Fruit fly (Drosophila melanogaster): ENCODE results near the gene CG18764.

The CG18764 gene

DNA sequence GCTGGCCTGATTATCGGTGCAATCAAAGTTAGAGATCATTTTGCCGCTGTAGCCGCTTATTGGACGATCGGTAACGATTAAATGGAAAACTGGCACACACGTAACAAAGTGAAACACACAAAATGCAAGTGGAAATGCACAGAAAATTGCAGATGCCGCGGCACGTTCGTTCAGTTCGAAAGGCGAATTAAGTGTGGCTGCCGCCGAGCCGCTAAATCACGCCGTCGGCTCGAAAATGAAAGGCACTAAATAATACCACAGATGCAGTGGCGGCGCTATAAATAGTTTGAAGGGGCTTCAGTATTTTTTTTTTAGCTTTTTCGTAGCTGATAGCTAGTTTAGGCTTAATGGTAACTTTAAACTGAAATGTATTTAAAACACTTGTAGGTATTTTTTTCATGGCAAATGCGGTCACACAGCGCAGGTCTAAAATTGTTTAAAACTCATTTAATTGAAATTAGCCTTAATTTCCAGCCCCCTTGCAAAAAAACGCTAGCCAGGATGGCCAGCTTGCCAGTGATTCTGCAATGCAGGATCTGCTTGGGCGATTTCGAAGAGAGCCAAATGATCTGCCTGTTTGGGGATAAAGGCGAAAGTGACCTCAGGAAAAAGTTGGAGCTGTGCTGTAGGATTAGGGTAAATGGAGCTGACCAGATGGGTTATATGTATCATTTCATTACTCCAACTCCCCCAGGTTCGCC lies 6.8 kb upstream of the CG18764 start, which contains the start of the genes Jupiter and CG14710 (continued):
- TF ChIP-seq wdn (GFP tag; IDR thresholded peaks at IDR 0.05) (0 out of 2 replicates have a peak, but pooled peaks have one; percentile 37), Optix (GFP tag; IDR thresholded peaks at IDR 0.05) (peak; percentile 68; the same call in 2 of the 3 replicates), tio (GFP tag; optimal IDR thresholded peaks at IDR 0.05) (no peak), CG12155 (GFP tag; optimal IDR thresholded peaks at IDR 0.05) (peak; percentile 72), caup (GFP tag; optimal IDR thresholded peaks at IDR 0.05; ENCODE audit: severe bottlenecking) (peak; percentile 53), CG10565 (GFP tag; optimal IDR thresholded peaks at IDR 0.05) (no peak), vvl (GFP tag; IDR thresholded peaks at IDR 0.05) (peak; percentile 91), her (GFP tag; optimal IDR thresholded peaks at IDR 0.05) (peak; percentile 78), HLH3B (GFP tag; IDR thresholded peaks at IDR 0.05) (peak; percentile 77), MESR4 (GFP tag; optimal IDR thresholded peaks at IDR 0.05) (peak; percentile 78), Ets97D (GFP tag; optimal IDR thresholded peaks at IDR 0.05) (peak; percentile 93), yki (optimal IDR thresholded peaks at IDR 0.05) (no peak), tx (GFP tag; optimal IDR thresholded peaks at IDR 0.05) (peak; percentile 84), HmgZ (tag; optimal IDR thresholded peaks at IDR 0.05) (peak; percentile 86), hkb (optimal IDR thresholded peaks at IDR 0.05) (peak; percentile 65), hkb (GFP tag; IDR thresholded peaks at IDR 0.05) (no peak), Doc3 (GFP tag; IDR thresholded peaks at IDR 0.05; ENCODE audit: partially characterized antibody) (no peak), da (GFP tag; optimal IDR thresholded peaks at IDR 0.05) (peak; percentile 44), CG3065 (GFP tag; optimal IDR thresholded peaks at IDR 0.05) (peak; percentile 18), grau (tag; optimal IDR thresholded peaks at IDR 0.05) (peak; percentile 65), luna (GFP tag; optimal IDR thresholded peaks at IDR 0.05) (no peak), CG1602 (GFP tag; optimal IDR thresholded peaks at IDR 0.05) (peak; percentile 63), pita (GFP tag; optimal IDR thresholded peaks at IDR 0.05) (no peak), ssp (GFP tag; IDR thresholded peaks at IDR 0.05) (peak; percentile 73), CG4360 (GFP tag; IDR thresholded peaks at IDR 0.05) (no peak), ro (GFP tag; IDR thresholded peaks at IDR 0.05) (no peak), Ravus (GFP tag; IDR thresholded peaks at IDR 0.05) (no peak), ewg (GFP tag; optimal IDR thresholded peaks at IDR 0.05) (peak; percentile 70), stwl (tag; optimal IDR thresholded peaks at IDR 0.05) (peak; percentile 82), bsh (GFP tag; optimal IDR thresholded peaks at IDR 0.05) (peak; percentile 15 to 51), NK7.1 (GFP tag; optimal IDR thresholded peaks at IDR 0.05) (peak; percentile 32), usp (GFP tag; optimal IDR thresholded peaks at IDR 0.05) (no peak), Dp (GFP tag; optimal IDR thresholded peaks at IDR 0.05) (peak; percentile 85), Oli (tag; optimal IDR thresholded peaks at IDR 0.05) (peak; percentile 12), CG15601 (tag; optimal IDR thresholded peaks at IDR 0.05) (peak; percentile 72), dysf (GFP tag; IDR thresholded peaks at IDR 0.05) (peak; percentile 65), ash1 (GFP tag; optimal IDR thresholded peaks at IDR 0.05) (no peak), CG11695 (GFP tag; IDR thresholded peaks at IDR 0.05) (no peak), kay (GFP tag; optimal IDR thresholded peaks at IDR 0.05) (peak; percentile 45), lilli (GFP tag; optimal IDR thresholded peaks at IDR 0.05) (peak; percentile 89), Max (GFP tag; optimal IDR thresholded peaks at IDR 0.05) (peak; percentile 67), CG2678 (tag; optimal IDR thresholded peaks at IDR 0.05) (peak; percentile 59), CG1603 (tag; optimal IDR thresholded peaks at IDR 0.05) (peak; percentile 77), CG3163 (GFP tag; optimal IDR thresholded peaks at IDR 0.05) (peak; percentile 50), Hr3 (GFP tag; optimal IDR thresholded peaks at IDR 0.05) (peak; percentile 69), bbx (GFP tag; IDR thresholded peaks at IDR 0.05; ENCODE audit: partially characterized antibody) (0 out of 2 replicates have a peak, but pooled peaks have one; percentile 17), MBD-R2 (GFP tag; IDR thresholded peaks at IDR 0.05) (peak; percentile 97), Ets65A (GFP tag) (peak; percentile 98), CG15514 (GFP tag; optimal IDR thresholded peaks at IDR 0.05) (peak; percentile 80), Chrac-16 (GFP tag; optimal IDR thresholded peaks at IDR 0.05) (peak; percentile 73), CHES-1-like (GFP tag; optimal IDR thresholded peaks at IDR 0.05) (peak; percentile 90)
